Worm (Caenorhabditis elegans) whole organism, L4 larva: ENCODE data around the gene col-158.

Experiments
- D1046.2 ChIP-seq: fragments of 200-800 bp; sonication (Bioruptor generic); IDR thresholded peaks from 2 replicates; pipeline ENCODE4 v1.3.6; 2022; ENCODE audit warnings: missing genetic modification characterization, missing compliant biosample characterization
- F37D6.2 ChIP-seq: sonication (generic microtip); optimal IDR thresholded peaks from 2 replicates; lab custom pipeline; 2016; ENCODE audit warnings: mild to moderate bottlenecking, missing genetic modification characterization, missing compliant biosample characterization
- T20F7.1 ChIP-seq: fragments of 200-800 bp; sonication (Bioruptor generic); optimal IDR thresholded peaks from 2 replicates; lab custom pipeline; 2018; ENCODE audit warnings: mild to moderate bottlenecking, missing genetic modification characterization, missing compliant biosample characterization
- daf-12 ChIP-seq: fragments of 150-350 bp; optimal IDR thresholded peaks from 2 replicates; lab custom pipeline; 2014; ENCODE audit warnings: missing biosample characterization, missing genetic modification reagents, missing genetic modification characterization
- dpl-1 ChIP-seq: fragments of 150-350 bp; optimal IDR thresholded peaks from 2 replicates; lab custom pipeline; 2014; ENCODE audit warnings: missing biosample characterization, missing genetic modification reagents, missing genetic modification characterization
- nhr-28 ChIP-seq: fragments of 150-350 bp; optimal IDR thresholded peaks from 2 replicates; lab custom pipeline; 2014; ENCODE audit warnings: missing biosample characterization, missing genetic modification characterization
- sdz-12 ChIP-seq: fragments of 200-800 bp; sonication (Bioruptor generic); optimal IDR thresholded peaks from 2 replicates; lab custom pipeline; 2018; ENCODE audit warnings: mild to moderate bottlenecking, missing genetic modification characterization, missing compliant biosample characterization
- snpc-4 ChIP-seq: fragments of 150-350 bp; optimal IDR thresholded peaks from 2 replicates; lab custom pipeline; 2014; ENCODE audit warnings: missing biosample characterization, missing genetic modification characterization
- zag-1 ChIP-seq: fragments of 150-350 bp; optimal IDR thresholded peaks from 2 replicates; lab custom pipeline; 2014; ENCODE audit warnings: missing biosample characterization, missing genetic modification characterization
- ztf-11 ChIP-seq: fragments of 150-350 bp; optimal IDR thresholded peaks from 2 replicates; lab custom pipeline; 2014; ENCODE audit warnings: missing biosample characterization, missing genetic modification characterization

DNA sequence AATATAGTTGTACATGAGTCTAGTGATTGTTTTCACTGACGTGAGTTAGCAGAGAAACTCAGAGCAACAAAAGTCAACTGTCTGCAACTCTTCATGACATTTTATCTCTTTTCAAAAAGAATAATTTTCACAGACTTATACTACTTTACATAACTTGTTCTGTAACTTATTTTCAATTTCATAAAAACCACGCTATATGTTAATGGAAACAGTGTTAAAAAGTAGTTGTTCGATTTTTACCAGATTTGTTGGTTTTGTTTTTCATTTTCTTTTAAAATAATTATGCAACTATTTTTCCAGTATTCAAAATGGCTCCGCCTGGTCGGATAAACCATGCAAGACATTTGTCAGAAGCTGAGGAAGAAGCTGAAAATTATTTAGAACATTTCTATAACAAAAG lies 45.7 kb downstream of the col-158 start, which contains the start of gene sulp-4:
- no peak for TF ChIP-seq D1046.2 (GFP tag; lab: Robert Waterston, UW)
- TF ChIP-seq snpc-4 (tag; lab: Kevin White, UChicago) = no peak
- TF ChIP-seq T20F7.1 (GFP tag; lab: Kevin White, UChicago) = no peak
- no peak for TF ChIP-seq nhr-28 (tag; lab: Kevin White, UChicago)
- no peak for TF ChIP-seq daf-12 (tag; lab: Kevin White, UChicago)
- TF ChIP-seq dpl-1 (GFP tag; lab: Kevin White, UChicago) = no peak
- no peak for TF ChIP-seq sdz-12 (GFP tag; lab: Kevin White, UChicago)
- TF ChIP-seq ztf-11 (tag; lab: Kevin White, UChicago) = no peak
- no peak for TF ChIP-seq F37D6.2 (tag; lab: Kevin White, UChicago)
- TF ChIP-seq zag-1 (tag; lab: Kevin White, UChicago) = no peak
